Fruit fly (Drosophila melanogaster): Measurements from ENCODE around the gene CG11601.

DNA sequence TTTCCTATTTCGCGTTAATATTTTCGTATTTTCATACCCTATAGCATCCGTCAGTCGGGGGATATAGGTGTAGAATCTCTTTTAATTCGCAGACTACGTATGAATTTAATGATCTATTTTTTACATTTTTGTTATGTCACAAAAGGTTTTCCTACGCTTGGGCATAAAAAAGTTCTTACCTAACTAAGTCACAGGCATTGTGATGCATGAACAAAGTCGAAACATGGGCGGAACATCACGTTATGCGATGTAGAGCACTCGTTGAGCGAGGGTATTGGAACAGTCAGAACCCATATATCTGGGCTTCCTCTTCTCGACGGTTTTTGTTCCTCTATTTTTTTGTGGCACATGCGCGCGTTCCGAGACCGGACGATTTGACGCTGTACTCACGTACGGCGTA lies 26.1 kb upstream of the CG11601 start:
- TF ChIP-seq CG8944 (GFP tag; optimal IDR thresholded peaks at IDR 0.05), result no peak
- TF ChIP-seq CG9797 (GFP tag; optimal IDR thresholded peaks at IDR 0.05), result no peak
- TF ChIP-seq pita (GFP tag; optimal IDR thresholded peaks at IDR 0.05), result no peak
- TF ChIP-seq Mes4 (GFP tag; optimal IDR thresholded peaks at IDR 0.05), result no peak
- TF ChIP-seq salm (tag; optimal IDR thresholded peaks at IDR 0.05), result no peak
- TF ChIP-seq ato (GFP tag; IDR thresholded peaks at IDR 0.05; ENCODE audit: partially characterized antibody), result no peak

All from whole organism, embryonic.